Fruit fly (Drosophila melanogaster) whole organism, wandering third instar larva: Measurements from ENCODE around the gene Rbcn-3A.

Experiments used
- Abd-B ChIP-seq: fragments of >200 bp; optimal IDR thresholded peaks from 2 replicates; lab custom pipeline; 2017; ENCODE audit warnings: missing biosample characterization, missing genetic modification characterization
- CG9705 ChIP-seq: fragments of 200-800 bp; sonication (Bioruptor generic); optimal IDR thresholded peaks from 2 replicates; lab custom pipeline; 2018; ENCODE audit warnings: missing biosample characterization, mild to moderate bottlenecking, missing genetic modification characterization
- CrebA ChIP-seq: fragments of 200-800 bp; sonication (Bioruptor generic); optimal IDR thresholded peaks from 2 replicates; lab custom pipeline; 2016; ENCODE audit warnings: missing biosample characterization, mild to moderate bottlenecking, missing genetic modification characterization, borderline replicate concordance
- Dfd ChIP-seq: fragments of >200 bp; optimal IDR thresholded peaks from 2 replicates; lab custom pipeline; 2017; ENCODE audit warnings: missing biosample characterization, missing genetic modification characterization
- Dif ChIP-seq: fragments of 200-275, 200-300 bp; sonication (Bioruptor generic); optimal IDR thresholded peaks from 2 replicates; lab custom pipeline; 2018; ENCODE audit warnings: missing biosample characterization, missing genetic modification characterization; ENCODE audit not compliant: partially characterized antibody
- GATAd ChIP-seq: sonication (Bioruptor generic); optimal IDR thresholded peaks from 2 replicates; lab custom pipeline; 2016; ENCODE audit warnings: missing biosample characterization, missing genetic modification characterization
- HLH106 ChIP-seq: fragments of 200-800 bp; optimal IDR thresholded peaks from 3 replicates; lab custom pipeline; 2019; ENCODE audit warnings: missing biosample characterization, mild to moderate bottlenecking, missing genetic modification characterization, moderate library complexity
- Hnf4 ChIP-seq: fragments of 200-800 bp; sonication (Bioruptor generic); optimal IDR thresholded peaks from 2 replicates; lab custom pipeline; 2016; ENCODE audit warnings: missing biosample characterization, mild to moderate bottlenecking, missing genetic modification characterization
- Mio ChIP-seq: sonication (Bioruptor generic); optimal IDR thresholded peaks from 2 replicates; lab custom pipeline; 2016; ENCODE audit warnings: missing biosample characterization, missing genetic modification characterization
- Myc ChIP-seq: fragments of >200 bp; optimal IDR thresholded peaks from 2 replicates; lab custom pipeline; 2017
- N ChIP-seq: fragments of >200 bp; optimal IDR thresholded peaks from 2 replicates; lab custom pipeline; 2018; ENCODE audit warnings: missing biosample characterization, missing external identifiers, missing genetic modification characterization
- OdsH ChIP-seq: fragments of 200-800 bp; sonication (Bioruptor generic); optimal IDR thresholded peaks from 2 replicates; lab custom pipeline; 2016; ENCODE audit warnings: missing biosample characterization, mild to moderate bottlenecking, missing genetic modification characterization
- Rel ChIP-seq, 2 experiments: fragments of 200-800 bp; sonication (Bioruptor generic) in 1 of 2; optimal IDR thresholded peaks; 2 replicates in 1 of 2; 3 replicates in 1 of 2; lab custom pipeline; 2016 to 2019; ENCODE audit warnings: mild to moderate bottlenecking in 2 of 2, missing biosample characterization in 2 of 2, missing genetic modification characterization in 2 of 2, moderate library complexity in 1 of 2
- Sp1 ChIP-seq: fragments of 200-800 bp; sonication (Bioruptor generic); optimal IDR thresholded peaks from 3 replicates; lab custom pipeline; 2019; ENCODE audit warnings: missing biosample characterization, mild to moderate bottlenecking, missing genetic modification characterization, moderate library complexity
- br ChIP-seq: fragments of 200-800 bp; sonication (Bioruptor generic); optimal IDR thresholded peaks from 2 replicates; lab custom pipeline; 2016; ENCODE audit warnings: missing biosample characterization, missing genetic modification characterization
- brk ChIP-seq: fragments of 200-800 bp; sonication (Bioruptor generic); optimal IDR thresholded peaks from 2 replicates; lab custom pipeline; 2016; ENCODE audit warnings: missing biosample characterization, mild to moderate bottlenecking, missing genetic modification characterization
- dl ChIP-seq, 2 experiments: fragments of 175-275, 200-275 bp in 1 of 2; fragments of 200-275 bp in 1 of 2; sonication (Bioruptor generic); optimal IDR thresholded peaks; lab custom pipeline; 2018; ENCODE audit warnings: mild to moderate bottlenecking in 2 of 2, missing biosample characterization in 2 of 2, missing genetic modification characterization in 2 of 2, moderate library complexity in 2 of 2; ENCODE audit not compliant: partially characterized antibody in 2 of 2, insufficient read depth in 1 of 2
- dmrt93B ChIP-seq: fragments of 200-800 bp; sonication (Bioruptor generic); optimal IDR thresholded peaks from 2 replicates; lab custom pipeline; 2018; ENCODE audit warnings: missing biosample characterization, mild to moderate bottlenecking, missing genetic modification characterization
- dsf ChIP-seq: sonication (Bioruptor generic); optimal IDR thresholded peaks from 2 replicates; lab custom pipeline; 2016; ENCODE audit warnings: missing biosample characterization, missing genetic modification characterization, borderline replicate concordance
- ey ChIP-seq: fragments of 200-800 bp; sonication (Bioruptor generic); optimal IDR thresholded peaks from 2 replicates; lab custom pipeline; 2016; ENCODE audit warnings: missing biosample characterization, missing genetic modification characterization
- foxo ChIP-seq, 2 experiments: fragments of 200-800 bp; sonication (Bioruptor generic); optimal IDR thresholded peaks; 2 replicates in 1 of 2; 3 replicates in 1 of 2; lab custom pipeline; 2016 to 2017; ENCODE audit warnings: missing biosample characterization in 2 of 2, missing genetic modification characterization in 2 of 2
- fru ChIP-seq: fragments of 200-800 bp; sonication (Bioruptor generic); optimal IDR thresholded peaks from 3 replicates; lab custom pipeline; 2016; ENCODE audit warnings: missing biosample characterization, mild to moderate bottlenecking, missing genetic modification characterization
- h ChIP-seq: fragments of 200-800 bp; sonication (Bioruptor generic); optimal IDR thresholded peaks from 3 replicates; lab custom pipeline; 2016; ENCODE audit warnings: missing biosample characterization, mild to moderate bottlenecking, missing genetic modification characterization
- jim ChIP-seq: fragments of 175-275, 200-325 bp; sonication (Bioruptor generic); optimal IDR thresholded peaks from 2 replicates; lab custom pipeline; 2016; ENCODE audit warnings: missing biosample characterization, mild to moderate bottlenecking, missing genetic modification characterization
- lola ChIP-seq: fragments of >200 bp; optimal IDR thresholded peaks from 2 replicates; lab custom pipeline; 2017; ENCODE audit warnings: missing biosample characterization, missing genetic modification characterization
- psq ChIP-seq: fragments of 200-800 bp; sonication (Bioruptor generic); optimal IDR thresholded peaks from 3 replicates; lab custom pipeline; 2017; ENCODE audit warnings: missing biosample characterization, mild to moderate bottlenecking, missing genetic modification characterization, moderate library complexity
- rgr ChIP-seq: fragments of 200-800 bp; sonication (Bioruptor generic); optimal IDR thresholded peaks from 3 replicates; lab custom pipeline; 2016; ENCODE audit warnings: missing biosample characterization, mild to moderate bottlenecking, missing genetic modification characterization
- sage ChIP-seq: fragments of 200-800 bp; sonication (Bioruptor generic); optimal IDR thresholded peaks from 2 replicates; lab custom pipeline; 2016; ENCODE audit warnings: missing biosample characterization, mild to moderate bottlenecking, missing genetic modification characterization
- sv ChIP-seq: fragments of 200-800 bp; sonication (Bioruptor generic); optimal IDR thresholded peaks from 3 replicates; lab custom pipeline; 2016; ENCODE audit warnings: missing biosample characterization, missing genetic modification characterization
- tai ChIP-seq: sonication (Bioruptor generic); optimal IDR thresholded peaks from 2 replicates; lab custom pipeline; 2016; ENCODE audit warnings: missing biosample characterization, missing genetic modification characterization
- usp ChIP-seq: fragments of >200 bp; optimal IDR thresholded peaks from 2 replicates; lab custom pipeline; 2017; ENCODE audit warnings: missing biosample characterization, missing genetic modification characterization
- woc ChIP-seq: sonication (Bioruptor generic); optimal IDR thresholded peaks from 2 replicates; lab custom pipeline; 2016; ENCODE audit warnings: missing biosample characterization, mild to moderate bottlenecking, missing genetic modification characterization

Rbcn-3A gene

dm6 chrX:6259696-6260095 is 4.4 kb upstream of the Rbcn-3A start:
- TF ChIP-seq N (GFP tag; lab: Kevin White, UChicago): no peak
- no peak for TF ChIP-seq foxo (GFP tag; optimal IDR thresholded peaks at IDR 0.05; lab: Kevin White, UChicago)
- TF ChIP-seq fru: no peak
- TF ChIP-seq Dif (GFP tag; lab: Kevin White, UChicago): no peak

- TF ChIP-seq Dfd: no peak
- TF ChIP-seq fru: no peak
Observed at dm6 chrX:6254617-6255349, 504 bp downstream of the Rbcn-3A start.

dm6 chrX:6253701-6254100 is 1.6 kb downstream of the Rbcn-3A start:
- TF ChIP-seq usp: no peak
- TF ChIP-seq Rel (GFP tag; optimal IDR thresholded peaks at IDR 0.05; lab: Kevin White, UChicago): no peak
- no peak for TF ChIP-seq Rel (tag; optimal IDR thresholded peaks at IDR 0.05; lab: Kevin White, UChicago)
- no peak for TF ChIP-seq N (GFP tag; lab: Kevin White, UChicago)
- no peak for TF ChIP-seq CG9705 (GFP tag; lab: Kevin White, UChicago)
- TF ChIP-seq Sp1: no peak
- no peak for TF ChIP-seq br (GFP tag; lab: Kevin White, UChicago)
- TF ChIP-seq GATAd: no peak
- no peak for TF ChIP-seq h
- TF ChIP-seq Dif (GFP tag; lab: Kevin White, UChicago): no peak
- no peak for TF ChIP-seq Hnf4 (GFP tag; lab: Kevin White, UChicago)
- no peak for TF ChIP-seq Mio
- TF ChIP-seq OdsH (GFP tag; lab: Kevin White, UChicago): no peak
- TF ChIP-seq rgr (GFP tag; lab: Kevin White, UChicago): no peak
- no peak for TF ChIP-seq dl (GFP tag; optimal IDR thresholded peaks at IDR 0.05; lab: Kevin White, UChicago; ENCODE audit: insufficient read depth in 1 of 2, partially characterized antibody in 2 of 2)
- no peak for TF ChIP-seq Abd-B (GFP tag; lab: Kevin White, UChicago)
- no peak for TF ChIP-seq dsf (GFP tag; lab: Kevin White, UChicago)
- no peak for TF ChIP-seq sage
- no peak for TF ChIP-seq Myc (lab: Kevin White, UChicago)
- TF ChIP-seq, all 38 proteins: peak for 0

- TF ChIP-seq tai (GFP tag; lab: Kevin White, UChicago) (no peak), rgr (GFP tag; lab: Kevin White, UChicago) (no peak), Myc (lab: Kevin White, UChicago) (no peak), woc (GFP tag; lab: Kevin White, UChicago) (no peak), psq (no peak), brk (GFP tag; lab: Kevin White, UChicago) (no peak), br (GFP tag; lab: Kevin White, UChicago) (no peak), OdsH (GFP tag; lab: Kevin White, UChicago) (no peak)
Observed at dm6 chrX:6252897-6253540, 2.3 kb downstream of the Rbcn-3A start.

dm6 chrX:6237015-6237414 is 18.3 kb downstream of the Rbcn-3A start, which contains the start of gene CG14445:
Gene CG14445, plus strand, starts transcription at chrX:6237315.
- TF ChIP-seq N (GFP tag; lab: Kevin White, UChicago) (no peak), ey (GFP tag; lab: Kevin White, UChicago) (no peak), Hnf4 (GFP tag; lab: Kevin White, UChicago) (no peak), sv (GFP tag; lab: Kevin White, UChicago) (no peak), dl (GFP tag; optimal IDR thresholded peaks at IDR 0.05; lab: Kevin White, UChicago; ENCODE audit: insufficient read depth in 1 of 2, partially characterized antibody in 2 of 2) (no peak), jim (GFP tag; lab: Kevin White, UChicago) (no peak), h (no peak), dmrt93B (GFP tag; lab: Kevin White, UChicago) (no peak), Rel (GFP tag; optimal IDR thresholded peaks at IDR 0.05; lab: Kevin White, UChicago) (no peak), Rel (tag; optimal IDR thresholded peaks at IDR 0.05; lab: Kevin White, UChicago) (no peak), HLH106 (tag; lab: Kevin White, UChicago) (no peak), fru (no peak), lola (GFP tag; lab: Kevin White, UChicago) (no peak), psq (no peak), CrebA (no peak)
